Fruit fly (Drosophila melanogaster): ENCODE data around the gene Btk.

dm6 chr2L:8344536-8344935 lies 43.7 kb upstream of the Btk start:
- no peak for TF ChIP-seq p53 (GFP tag; optimal IDR thresholded peaks at IDR 0.05)
- no peak for TF ChIP-seq Hr3 (GFP tag; optimal IDR thresholded peaks at IDR 0.05)

All from whole organism, embryonic.